Fruit fly (Drosophila melanogaster) whole organism, wandering third instar larva: Measurements from ENCODE around the gene Dhc1.

ENCODE experiments used
- Mio ChIP-seq: sonication (Bioruptor generic); optimal IDR thresholded peaks from 2 replicates; lab custom pipeline; 2016; ENCODE audit warnings: missing biosample characterization, missing genetic modification characterization
- dmrt93B ChIP-seq: fragments of 200-800 bp; sonication (Bioruptor generic); optimal IDR thresholded peaks from 2 replicates; lab custom pipeline; 2018; ENCODE audit warnings: missing biosample characterization, mild to moderate bottlenecking, missing genetic modification characterization
- h ChIP-seq: fragments of 200-800 bp; sonication (Bioruptor generic); optimal IDR thresholded peaks from 3 replicates; lab custom pipeline; 2016; ENCODE audit warnings: missing biosample characterization, mild to moderate bottlenecking, missing genetic modification characterization

dm6 chr3R:9665405-9665804, 9.0 kb downstream of the Dhc1 start:
- TF ChIP-seq h (GFP tag; lab: Kevin White, UChicago) (no peak), Mio (GFP tag; lab: Kevin White, UChicago) (no peak), dmrt93B (GFP tag; lab: Kevin White, UChicago) (no peak)
